Worm (Caenorhabditis elegans) whole organism, early embryonic: ENCODE measurements around the gene frpr-4.

Experiments
- aly-1 ChIP-seq: sonication (generic microtip); optimal IDR thresholded peaks from 2 replicates; lab custom pipeline; 2016; ENCODE audit warnings: missing genetic modification characterization, missing compliant biosample characterization
- ama-1 ChIP-seq: fragments of 150-350 bp; optimal IDR thresholded peaks from 2 replicates; lab custom pipeline; 2014
- hmbx-1 ChIP-seq: sonication (generic microtip); optimal IDR thresholded peaks from 2 replicates; lab custom pipeline; 2016; ENCODE audit warnings: mild to moderate bottlenecking, missing genetic modification characterization, missing compliant biosample characterization
- hmg-4 ChIP-seq: fragments of 200-800 bp; sonication (Bioruptor generic); optimal IDR thresholded peaks from 2 replicates; lab custom pipeline; 2018; ENCODE audit warnings: mild to moderate bottlenecking, missing genetic modification characterization, missing compliant biosample characterization
- pes-1 ChIP-seq: fragments of 200-800 bp; sonication (Bioruptor generic); IDR thresholded peaks from 2 replicates; pipeline ENCODE4 v1.3.6; 2022; ENCODE audit warnings: missing genetic modification reagents, missing genetic modification characterization, missing compliant biosample characterization
- scrt-1 ChIP-seq: fragments of 200-800 bp; sonication (Bioruptor generic); IDR thresholded peaks from 2 replicates; pipeline ENCODE4 v1.3.6; 2022; ENCODE audit warnings: missing genetic modification characterization, missing compliant biosample characterization
- tbx-11 ChIP-seq: fragments of 200-800 bp; sonication (Bioruptor generic); IDR thresholded peaks from 2 replicates; pipeline ENCODE4 v1.3.6; 2022; ENCODE audit warnings: missing genetic modification characterization, missing compliant biosample characterization

ce11 chrII:5202930-5203329, 52.4 kb downstream of the frpr-4 start, which contains the start of gene ampd-1:
- TF ChIP-seq scrt-1 (GFP tag; lab: Robert Waterston, UW) (no peak), ama-1 (no peak), tbx-11 (GFP tag; lab: Robert Waterston, UW) (no peak), hmg-4 (GFP tag; lab: Kevin White, UChicago) (no peak), aly-1 (tag; lab: Kevin White, UChicago) (no peak), pes-1 (GFP tag; lab: Robert Waterston, UW) (no peak), hmbx-1 (tag; lab: Kevin White, UChicago) (no peak)
